Worm (Caenorhabditis elegans): ENCODE measurements around the gene srv-21.

The srv-21 gene

DNA sequence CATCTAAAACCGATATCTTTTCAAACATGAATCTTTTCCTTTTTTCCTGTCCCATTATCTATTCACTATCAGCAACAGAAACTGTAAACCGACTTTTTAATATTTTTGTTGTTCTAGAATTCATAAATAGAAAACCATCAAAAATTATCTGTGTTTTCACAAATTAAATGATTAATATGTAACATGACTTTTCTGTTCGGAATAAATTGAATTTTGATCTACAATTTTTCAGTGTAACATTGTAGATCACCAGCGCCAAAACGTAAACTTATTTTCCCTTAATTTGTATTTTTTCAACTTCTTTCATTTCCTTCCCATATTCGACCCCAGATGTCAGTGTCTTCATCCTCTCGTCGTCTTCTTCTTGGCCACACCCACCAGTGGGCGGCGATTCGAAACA lies 14.1 kb upstream of the srv-21 start, which contains the start of gene H04M03.3 (continued):
- no peak for TF ChIP-seq ceh-82 (tag; optimal IDR thresholded peaks at IDR 0.05)
- no peak for TF ChIP-seq mep-1 (tag; optimal IDR thresholded peaks at IDR 0.05)
- no peak for TF ChIP-seq unc-130 (GFP tag; optimal IDR thresholded peaks at IDR 0.05)
- no peak for TF ChIP-seq daf-16 (GFP tag; optimal IDR thresholded peaks at IDR 0.05)
- TF ChIP-seq daf-16 (tag; optimal IDR thresholded peaks at IDR 0.05), result no peak

DNA sequence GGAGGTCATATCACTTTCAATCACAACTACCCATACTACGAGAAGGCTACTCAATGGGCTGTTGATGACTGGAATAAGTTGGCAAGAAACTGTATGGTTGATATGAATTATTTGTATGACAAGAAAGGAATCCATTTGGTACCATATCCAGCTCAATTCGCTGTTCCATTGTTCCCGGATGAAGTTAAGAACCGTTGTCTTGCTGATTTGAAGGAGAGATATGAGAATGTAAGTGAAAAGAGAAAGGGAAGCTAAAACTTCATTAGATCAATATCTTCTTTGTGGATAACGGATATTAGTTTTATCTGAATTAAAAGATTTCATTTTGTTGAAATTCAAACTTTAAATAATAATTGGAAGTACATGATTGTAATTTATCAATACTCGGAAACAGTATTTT lies 9.5 kb upstream of the srv-21 start:
- TF ChIP-seq mxl-3 (GFP tag; optimal IDR thresholded peaks at IDR 0.05), result no peak
- TF ChIP-seq arid-1 (GFP tag; conservative IDR thresholded peaks at IDR 0.05), result no peak
- no peak for TF ChIP-seq mxl-2 (GFP tag; conservative IDR thresholded peaks at IDR 0.05)
- TF ChIP-seq lsy-2 (tag; optimal IDR thresholded peaks at IDR 0.05), result no peak
- TF ChIP-seq nhr-42 (GFP tag; IDR thresholded peaks at IDR 0.05), result no peak
- TF ChIP-seq nhr-11 (tag; optimal IDR thresholded peaks at IDR 0.05), result no peak
- no peak for TF ChIP-seq lin-1 (GFP tag; IDR thresholded peaks at IDR 0.05)
- no peak for TF ChIP-seq pqm-1 (tag; optimal IDR thresholded peaks at IDR 0.05)
- no peak for TF ChIP-seq Y5F2A.4 (GFP tag; optimal IDR thresholded peaks at IDR 0.05)
- no peak for TF ChIP-seq set-16 (GFP tag; IDR thresholded peaks at IDR 0.05)
- no peak for TF ChIP-seq daf-19 (GFP tag; conservative IDR thresholded peaks at IDR 0.05)
- TF ChIP-seq egl-27 (tag; optimal IDR thresholded peaks at IDR 0.05), result no peak
- no peak for TF ChIP-seq nhr-10 (tag; optimal IDR thresholded peaks at IDR 0.05)
- no peak for TF ChIP-seq hif-1 (tag; optimal IDR thresholded peaks at IDR 0.05)
- no peak for TF ChIP-seq dve-1 (tag; optimal IDR thresholded peaks at IDR 0.05; ENCODE audit: insufficient read depth)
- TF ChIP-seq lir-3 (tag; optimal IDR thresholded peaks at IDR 0.05), result no peak
- TF ChIP-seq T20F7.1 (GFP tag; optimal IDR thresholded peaks at IDR 0.05), result no peak
- TF ChIP-seq F49E8.2 (tag; optimal IDR thresholded peaks at IDR 0.05; ENCODE audit: borderline replicate concordance), result no peak
- no peak for TF ChIP-seq nhr-28 (tag; optimal IDR thresholded peaks at IDR 0.05)

DNA sequence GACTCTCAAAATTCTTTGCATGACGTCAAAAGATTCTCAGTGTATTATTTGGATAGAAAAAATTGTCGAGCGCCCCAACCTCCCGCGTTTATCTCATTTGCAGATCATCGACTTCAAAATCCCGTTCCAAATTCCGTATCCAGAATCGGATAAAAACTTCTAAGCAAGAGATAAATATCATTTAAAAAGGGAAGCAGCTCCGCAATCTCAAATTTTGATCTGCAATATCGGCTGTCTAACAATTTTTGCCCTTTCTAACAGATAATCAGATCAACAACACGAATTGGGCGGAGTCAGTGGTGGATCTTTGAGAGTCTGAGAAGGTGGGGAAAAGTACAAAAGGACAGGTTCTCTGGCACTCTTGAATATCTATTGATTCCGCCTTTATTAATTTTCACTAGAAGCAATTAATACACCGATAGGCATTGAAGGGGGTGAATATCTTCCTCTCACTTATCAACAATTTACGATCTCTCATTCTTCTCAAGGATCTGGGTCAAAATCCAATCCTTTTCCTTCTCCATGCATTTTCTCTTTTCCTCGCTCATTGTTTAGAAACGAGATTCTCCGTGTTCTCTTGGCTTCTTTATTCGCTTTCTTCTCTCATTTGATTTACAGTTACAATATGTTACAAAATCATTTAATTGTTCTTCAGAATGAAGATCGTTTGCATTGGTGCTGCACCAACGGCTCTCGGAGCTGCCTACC lies 8.2 kb upstream of the srv-21 start, which contains the start of gene glf-1:
glf-1 (plus strand) TSS at position 656 of the 708 bp plus-strand sequence.
- TF ChIP-seq unc-62 (GFP tag; optimal IDR thresholded peaks at IDR 0.05 in 1 of 2) (peak in 1 of 2 experiments; percentile 29), unc-62 (tag; optimal IDR thresholded peaks at IDR 0.05) (no peak), nhr-76 (tag; optimal IDR thresholded peaks at IDR 0.05) (no peak)

ce11 chrIV:5884500-5884899 lies 7.4 kb upstream of the srv-21 start, which contains the start of gene H04M03.11:
TSS of gene H04M03.11 (minus strand) at chrIV:5884600.
- TF ChIP-seq ama-1 (optimal IDR thresholded peaks at IDR 0.05) (no peak), dpl-1 (GFP tag; optimal IDR thresholded peaks at IDR 0.05) (no peak), ceh-20 (GFP tag; IDR thresholded peaks at IDR 0.05) (no peak), ctbp-1 (GFP tag; IDR thresholded peaks at IDR 0.05) (no peak), nhr-102 (tag; optimal IDR thresholded peaks at IDR 0.05) (no peak), ZK337.2 (GFP tag; IDR thresholded peaks at IDR 0.05) (no peak), nhr-6 (tag; optimal IDR thresholded peaks at IDR 0.05) (no peak), ceh-28 (tag; optimal IDR thresholded peaks at IDR 0.05) (no peak), pha-4 (GFP tag; IDR thresholded peaks at IDR 0.05) (no peak), pha-4 (tag; optimal IDR thresholded peaks at IDR 0.05) (no peak), mxl-3 (GFP tag; optimal IDR thresholded peaks at IDR 0.05) (no peak), nhr-48 (tag; optimal IDR thresholded peaks at IDR 0.05) (no peak)
